Fruit fly (Drosophila melanogaster) whole organism, prepupa: Measurements from ENCODE around the gene Lgr3.

ENCODE experiments used
- Blimp-1 ChIP-seq: fragments of 200-800 bp; sonication (Bioruptor generic); optimal IDR thresholded peaks from 3 replicates; lab custom pipeline; 2017; ENCODE audit warnings: missing biosample characterization, missing genetic modification characterization, mild to moderate bottlenecking, moderate library complexity, missing genetic modification reagents
- CG10669 ChIP-seq: fragments of 200-800 bp; sonication (Bioruptor generic); optimal IDR thresholded peaks from 3 replicates; lab custom pipeline; 2018; ENCODE audit warnings: missing biosample characterization, mild to moderate bottlenecking, missing genetic modification characterization, moderate library complexity
- CG11902 ChIP-seq: fragments of 200-800 bp; sonication (Bioruptor generic); optimal IDR thresholded peaks from 3 replicates; lab custom pipeline; 2016; ENCODE audit warnings: missing biosample characterization, missing genetic modification characterization
- CG1621 ChIP-seq: fragments of 200-800 bp; sonication (Bioruptor generic); optimal IDR thresholded peaks from 3 replicates; lab custom pipeline; 2018; ENCODE audit warnings: missing biosample characterization, mild to moderate bottlenecking, missing genetic modification characterization
- CG16779 ChIP-seq: fragments of 200-800 bp; sonication (Bioruptor generic); optimal IDR thresholded peaks from 3 replicates; lab custom pipeline; 2017; ENCODE audit warnings: missing biosample characterization, mild to moderate bottlenecking, missing genetic modification characterization
- CG34406 ChIP-seq: fragments of 200-800 bp; sonication (Bioruptor generic); optimal IDR thresholded peaks from 3 replicates; lab custom pipeline; 2016; ENCODE audit warnings: missing biosample characterization, missing genetic modification characterization
- CG3919 ChIP-seq: fragments of 200-800 bp; sonication (Bioruptor generic); optimal IDR thresholded peaks from 3 replicates; lab custom pipeline; 2016; ENCODE audit warnings: missing biosample characterization, missing genetic modification characterization
- CG4318 ChIP-seq: fragments of 200-800 bp; sonication (Bioruptor generic); optimal IDR thresholded peaks from 3 replicates; lab custom pipeline; 2017; ENCODE audit warnings: missing biosample characterization, mild to moderate bottlenecking, missing genetic modification characterization
- CG6276 ChIP-seq: fragments of 200-800 bp; sonication (Bioruptor generic); optimal IDR thresholded peaks from 2 replicates; lab custom pipeline; 2017; ENCODE audit warnings: missing biosample characterization, mild to moderate bottlenecking, missing genetic modification characterization
- CG7368 ChIP-seq: fragments of 200-800 bp; sonication (Bioruptor generic); optimal IDR thresholded peaks from 3 replicates; lab custom pipeline; 2016; ENCODE audit warnings: missing biosample characterization, missing genetic modification characterization
- CG8119 ChIP-seq: fragments of 200-800 bp; sonication (Bioruptor generic); IDR thresholded peaks from 3 replicates; pipeline ENCODE4 v1.3.6; 2022; ENCODE audit warnings: missing biosample characterization, missing genetic modification characterization
- CG8632 ChIP-seq: fragments of 200-800 bp; sonication (Bioruptor generic); optimal IDR thresholded peaks from 3 replicates; lab custom pipeline; 2016; ENCODE audit warnings: missing biosample characterization, missing genetic modification characterization
- CG9139 ChIP-seq: fragments of 200-800 bp; sonication (Bioruptor generic); optimal IDR thresholded peaks from 3 replicates; lab custom pipeline; 2017; ENCODE audit warnings: missing biosample characterization, mild to moderate bottlenecking, missing genetic modification characterization
- Eip75B ChIP-seq: fragments of 200-800 bp; sonication (Bioruptor generic); optimal IDR thresholded peaks from 3 replicates; lab custom pipeline; 2016; ENCODE audit warnings: missing biosample characterization, missing genetic modification characterization
- Eip93F ChIP-seq: fragments of 200-800 bp; sonication (Bioruptor generic); optimal IDR thresholded peaks from 2 replicates; lab custom pipeline; 2016; ENCODE audit warnings: missing biosample characterization, mild to moderate bottlenecking, missing genetic modification characterization
- Ets96B ChIP-seq: fragments of 200-800 bp; optimal IDR thresholded peaks from 2 replicates; lab custom pipeline; 2019; ENCODE audit warnings: missing biosample characterization, mild to moderate bottlenecking, missing genetic modification characterization, moderate library complexity
- Gug ChIP-seq: fragments of 200-800 bp; sonication (Bioruptor generic); IDR thresholded peaks from 2 replicates; pipeline ENCODE4 v1.3.6; 2022; ENCODE audit warnings: missing biosample characterization, missing genetic modification characterization
- Hr38 ChIP-seq: sonication (Bioruptor generic); optimal IDR thresholded peaks from 2 replicates; lab custom pipeline; 2016; ENCODE audit warnings: missing biosample characterization, missing genetic modification characterization
- Hr39 ChIP-seq: fragments of 200-800 bp; sonication (Bioruptor generic); optimal IDR thresholded peaks from 2 replicates; lab custom pipeline; 2016; ENCODE audit warnings: missing biosample characterization, missing genetic modification characterization
- Lpt ChIP-seq: fragments of 200-800 bp; sonication (Bioruptor generic); optimal IDR thresholded peaks from 3 replicates; lab custom pipeline; 2016; ENCODE audit warnings: missing biosample characterization, missing genetic modification characterization
- Met ChIP-seq: fragments of 200-800 bp; sonication (Bioruptor generic); optimal IDR thresholded peaks from 3 replicates; lab custom pipeline; 2016; ENCODE audit warnings: missing biosample characterization, missing genetic modification characterization
- Sox102F ChIP-seq: fragments of 200-800 bp; sonication (Bioruptor generic); optimal IDR thresholded peaks from 2 replicates; lab custom pipeline; 2016; ENCODE audit warnings: missing biosample characterization, mild to moderate bottlenecking, missing genetic modification characterization
- Sox14 ChIP-seq: fragments of 200-800 bp; sonication (Bioruptor generic); optimal IDR thresholded peaks from 3 replicates; lab custom pipeline; 2016; ENCODE audit warnings: missing biosample characterization, missing genetic modification characterization
- Sox15 ChIP-seq: fragments of 200-800 bp; sonication (Bioruptor generic); optimal IDR thresholded peaks from 3 replicates; lab custom pipeline; 2016; ENCODE audit warnings: missing biosample characterization, missing genetic modification characterization
- achi ChIP-seq: fragments of 200-800 bp; sonication (Bioruptor generic); optimal IDR thresholded peaks from 3 replicates; lab custom pipeline; 2016; ENCODE audit warnings: missing biosample characterization, missing genetic modification characterization
- acj6 ChIP-seq: fragments of 200-800 bp; sonication (Bioruptor generic); optimal IDR thresholded peaks from 3 replicates; lab custom pipeline; 2016; ENCODE audit warnings: missing biosample characterization, missing genetic modification characterization
- cyc ChIP-seq: fragments of 200-800 bp; sonication (Bioruptor generic); optimal IDR thresholded peaks from 3 replicates; lab custom pipeline; 2016; ENCODE audit warnings: missing biosample characterization, missing genetic modification characterization
- dsx ChIP-seq: fragments of 200-800 bp; optimal IDR thresholded peaks from 3 replicates; lab custom pipeline; 2019; ENCODE audit warnings: missing biosample characterization, mild to moderate bottlenecking, missing genetic modification characterization, moderate library complexity; ENCODE audit not compliant: poor library complexity, severe bottlenecking
- eg ChIP-seq: fragments of 200-800 bp; sonication (Bioruptor generic); IDR thresholded peaks from 3 replicates; pipeline ENCODE4 v1.3.6; 2022; ENCODE audit warnings: missing biosample characterization, missing genetic modification characterization
- esn ChIP-seq: fragments of 200-800 bp; sonication (Bioruptor generic); optimal IDR thresholded peaks from 2 replicates; lab custom pipeline; 2016; ENCODE audit warnings: missing biosample characterization, mild to moderate bottlenecking, missing genetic modification characterization, moderate library complexity
- fd59A ChIP-seq: fragments of 200-800 bp; sonication (Bioruptor generic); optimal IDR thresholded peaks from 2 replicates; lab custom pipeline; 2017; ENCODE audit warnings: missing biosample characterization, mild to moderate bottlenecking, missing genetic modification characterization, missing genetic modification reagents
- lz ChIP-seq: fragments of 200-800 bp; sonication (Bioruptor generic); optimal IDR thresholded peaks from 3 replicates; lab custom pipeline; 2016; ENCODE audit warnings: missing biosample characterization, missing genetic modification characterization
- net ChIP-seq: fragments of 200-800 bp; sonication (Bioruptor generic); optimal IDR thresholded peaks from 3 replicates; lab custom pipeline; 2016; ENCODE audit warnings: missing biosample characterization, missing genetic modification characterization
- salr ChIP-seq, 2 experiments: fragments of 200-800 bp; sonication (Bioruptor generic); optimal IDR thresholded peaks; 3 replicates each; lab custom pipeline; 2016 to 2018; ENCODE audit warnings: missing biosample characterization in 2 of 2, missing genetic modification characterization in 2 of 2, mild to moderate bottlenecking in 1 of 2
- vri ChIP-seq: fragments of 200-800 bp; sonication (Bioruptor generic); optimal IDR thresholded peaks from 3 replicates; lab custom pipeline; 2016; ENCODE audit warnings: missing biosample characterization, mild to moderate bottlenecking, missing genetic modification characterization

Gene Lgr3

DNA sequence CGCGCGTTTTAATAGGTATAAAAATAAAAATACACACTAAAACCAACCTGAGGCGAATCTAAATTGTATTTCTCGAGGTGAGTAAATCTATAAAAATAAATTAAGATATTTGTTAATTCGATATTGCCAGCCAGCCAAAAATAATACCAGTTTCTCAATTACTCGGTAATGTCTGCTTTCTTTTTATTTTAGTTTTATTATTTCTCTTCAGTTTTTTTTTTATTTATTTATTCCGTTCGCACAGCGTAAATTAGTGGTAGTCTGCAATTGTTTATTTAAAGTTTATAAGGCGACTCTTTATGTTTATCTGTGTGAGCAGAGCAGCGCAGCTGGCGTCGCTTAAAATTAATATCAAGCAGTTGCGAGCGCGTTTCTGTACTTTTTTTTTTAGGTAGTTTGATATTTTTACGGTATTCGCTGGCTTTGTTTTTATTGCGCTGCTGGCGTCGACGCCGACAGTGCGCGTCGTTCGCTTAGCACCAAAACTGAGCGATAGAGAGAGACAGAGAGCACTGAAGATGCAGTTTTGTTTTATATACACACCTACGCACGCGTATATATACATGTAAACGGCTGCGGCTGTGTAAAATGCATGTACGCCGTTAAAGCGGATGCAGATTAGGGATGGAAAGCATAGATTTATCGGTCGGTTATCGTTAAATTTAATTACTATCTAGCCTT lies 17.9 kb upstream of the Lgr3 start (continued):
- TF ChIP-seq Gug (GFP tag; lab: Robert Waterston, UW) (peak; percentile 46), achi (GFP tag; lab: Kevin White, UChicago) (peak; percentile 39), Lpt (GFP tag; lab: Kevin White, UChicago) (peak; percentile 65), cyc (peak; percentile 16), CG8119 (GFP tag; lab: Robert Waterston, UW) (peak; percentile 78), CG9139 (GFP tag; lab: Kevin White, UChicago) (peak; percentile 53), Ets96B (tag; lab: Kevin White, UChicago) (peak; percentile 66), net (GFP tag; lab: Kevin White, UChicago) (peak; percentile 45), salr (GFP tag; optimal IDR thresholded peaks at IDR 0.05; lab: Kevin White, UChicago) (peak in 1 of 2 experiments; percentile 51)

DNA sequence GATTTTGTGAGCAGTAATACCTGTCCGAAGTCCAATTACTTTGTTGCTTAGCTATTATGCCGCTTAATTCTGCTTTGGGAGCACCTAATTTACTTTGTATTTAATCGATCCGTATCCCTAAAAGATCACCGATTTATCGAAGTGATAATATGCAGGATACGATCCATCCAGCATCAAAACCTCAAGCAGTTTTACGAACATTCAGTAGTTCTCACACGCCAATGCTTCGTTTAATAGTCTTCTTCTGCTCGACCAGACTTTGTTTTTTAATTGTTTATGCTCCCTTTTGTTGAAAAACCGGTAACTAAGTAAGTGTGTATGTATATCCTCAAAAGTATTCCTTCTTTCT lies 17.4 kb upstream of the Lgr3 start:
- TF ChIP-seq achi (GFP tag; lab: Kevin White, UChicago) (no peak), net (GFP tag; lab: Kevin White, UChicago) (no peak), acj6 (peak; percentile 28), CG16779 (tag; lab: Kevin White, UChicago) (no peak), lz (GFP tag; lab: Kevin White, UChicago) (no peak), CG34406 (no peak), Eip75B (no peak), Eip93F (GFP tag; lab: Kevin White, UChicago) (no peak), CG11902 (GFP tag; lab: Kevin White, UChicago) (no peak), vri (GFP tag; lab: Kevin White, UChicago) (no peak), salr (GFP tag; optimal IDR thresholded peaks at IDR 0.05; lab: Kevin White, UChicago) (no peak), dsx (GFP tag; lab: Kevin White, UChicago) (peak; percentile 63), CG10669 (peak; percentile 24), eg (no peak), CG6276 (GFP tag; lab: Kevin White, UChicago) (no peak), CG8119 (GFP tag; lab: Robert Waterston, UW) (no peak), fd59A (GFP tag; lab: Kevin White, UChicago) (no peak), Hr39 (no peak), CG1621 (peak; percentile 38), CG7368 (GFP tag; lab: Kevin White, UChicago) (no peak), Sox15 (no peak), Ets96B (tag; lab: Kevin White, UChicago) (no peak), Sox14 (GFP tag; lab: Kevin White, UChicago) (no peak)
- TF ChIP-seq, all 60 proteins: peak for 4

DNA sequence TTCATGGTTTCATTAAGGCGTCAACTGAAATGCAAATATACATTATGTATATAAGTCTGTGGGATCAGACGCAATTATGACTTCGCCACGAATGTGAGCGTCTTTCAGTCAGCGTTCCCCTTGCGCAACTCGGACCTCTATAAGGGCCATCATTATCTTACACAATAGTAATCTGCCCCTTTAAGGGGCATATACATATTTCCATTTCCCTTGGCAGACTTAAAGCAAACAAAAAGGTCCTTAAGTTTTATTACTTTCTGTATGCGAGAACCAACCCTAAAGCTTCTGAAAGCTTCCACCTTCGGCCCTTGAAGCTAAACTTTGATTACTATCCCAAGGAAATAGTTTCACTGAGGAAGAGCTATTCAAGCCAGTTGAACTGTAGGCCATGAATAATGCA lies 15.2 kb upstream of the Lgr3 start:
- no peak for TF ChIP-seq CG8632 (GFP tag; lab: Kevin White, UChicago)
- no peak for TF ChIP-seq Eip75B
- no peak for TF ChIP-seq CG3919 (GFP tag; lab: Kevin White, UChicago)
- TF ChIP-seq Met (GFP tag; lab: Kevin White, UChicago) = no peak
- no peak for TF ChIP-seq Sox14 (GFP tag; lab: Kevin White, UChicago)
- TF ChIP-seq esn (GFP tag; lab: Kevin White, UChicago) = no peak
- TF ChIP-seq net (GFP tag; lab: Kevin White, UChicago) = no peak
- no peak for TF ChIP-seq Hr38 (GFP tag; lab: Kevin White, UChicago)
- no peak for TF ChIP-seq Sox102F (GFP tag; lab: Kevin White, UChicago)
- TF ChIP-seq vri (GFP tag; lab: Kevin White, UChicago) = no peak
- TF ChIP-seq Lpt (GFP tag; lab: Kevin White, UChicago) = no peak
- no peak for TF ChIP-seq CG4318 (GFP tag; lab: Kevin White, UChicago)
- TF ChIP-seq Hr39 = no peak
- TF ChIP-seq Blimp-1 (GFP tag; lab: Kevin White, UChicago) = no peak
- TF ChIP-seq CG11902 (GFP tag; lab: Kevin White, UChicago) = no peak
- no peak for TF ChIP-seq cyc
